Worm (Caenorhabditis elegans): ENCODE data around the gene grl-27.
A peak's percentile ranks its signal among the peaks of the same experiment; 100 is the strongest.
"Not testable (repeated sequence)": the region's sequence is repeated elsewhere in the genome, so short reads cannot be mapped to it uniquely, and the experiment has no call there.

grl-27 gene

DNA sequence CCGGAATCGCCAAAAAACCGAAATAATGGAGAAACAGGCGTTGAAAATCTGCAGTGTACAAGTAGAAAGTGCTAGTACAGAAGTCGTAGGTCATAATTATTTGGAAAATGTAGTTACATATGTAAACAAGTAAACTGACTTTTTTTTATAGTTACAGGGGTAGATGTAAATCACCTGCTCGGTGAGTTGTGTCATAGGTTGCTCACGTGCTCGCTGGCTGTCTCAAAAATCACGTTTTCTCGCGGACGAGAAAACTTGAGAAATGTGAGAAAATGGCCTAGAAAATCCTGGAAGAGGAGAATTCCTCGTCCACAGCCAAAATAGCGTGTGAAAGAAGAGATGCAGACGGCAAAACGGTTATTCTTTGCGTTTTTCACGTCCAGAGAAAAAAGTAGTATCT lies 21.4 kb upstream of the grl-27 start, which contains the start of gene srh-212:
srh-212 (minus strand) TSS at position 101 of the 400 bp plus-strand sequence.
- not testable (repeated sequence) for TF ChIP-seq skn-1, mml-1, snpc-4 (tag; optimal IDR thresholded peaks at IDR 0.05)

DNA sequence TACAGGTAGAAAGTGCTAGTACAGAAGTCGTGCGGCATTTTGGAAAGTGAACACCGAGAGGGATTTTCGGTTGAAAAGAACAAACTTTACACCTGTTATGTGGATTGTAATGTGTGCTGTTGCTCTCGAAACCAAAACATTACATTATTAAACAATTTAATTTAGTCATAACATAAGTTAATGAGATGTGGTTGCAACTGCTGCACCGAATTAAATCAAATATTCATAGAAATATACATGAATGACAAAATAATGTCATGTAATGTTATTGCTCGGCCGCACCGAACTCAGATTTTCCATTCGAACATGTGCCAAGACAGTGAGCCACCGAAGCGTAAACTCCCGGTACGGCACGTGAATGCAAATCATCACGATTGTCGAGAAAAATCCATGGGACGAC lies 19.3 kb upstream of the grl-27 start, which contains the start of gene srh-213:
srh-213 (minus strand) TSS at position 101 of the 400 bp plus-strand sequence.
- TF ChIP-seq egl-27 (tag; optimal IDR thresholded peaks at IDR 0.05): no peak
- TF ChIP-seq ceh-16 (tag; optimal IDR thresholded peaks at IDR 0.05): no peak

DNA sequence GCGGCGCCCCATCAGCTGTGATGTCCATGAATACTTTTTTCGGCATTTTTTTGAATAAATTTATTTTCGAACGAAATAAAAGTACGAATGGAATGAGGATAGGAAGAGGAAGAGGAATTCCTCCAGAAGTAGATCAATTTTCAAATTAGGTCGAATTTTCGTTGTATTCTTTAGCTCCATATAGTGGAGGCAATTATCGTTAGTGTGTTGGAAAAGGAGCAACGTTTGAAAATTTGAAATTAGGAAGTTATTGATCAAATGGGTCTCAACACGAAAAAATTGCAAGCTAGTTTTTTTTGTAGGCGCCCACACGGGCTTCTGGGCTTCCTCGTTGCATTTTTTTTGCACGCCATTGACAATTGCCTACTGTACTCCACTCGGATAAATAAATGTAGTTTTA lies 16.4 kb upstream of the grl-27 start, which contains the start of gene T22F3.12:
T22F3.12 (minus strand) TSS at position 101 of the 400 bp plus-strand sequence.
- no peak for TF ChIP-seq nhr-28 (tag; optimal IDR thresholded peaks at IDR 0.05)
- no peak for TF ChIP-seq ztf-11 (tag; optimal IDR thresholded peaks at IDR 0.05)
- no peak for TF ChIP-seq fos-1 (tag; optimal IDR thresholded peaks at IDR 0.05)
- no peak for TF ChIP-seq lsy-12 (tag; optimal IDR thresholded peaks at IDR 0.05)
- TF ChIP-seq elt-1 (tag; optimal IDR thresholded peaks at IDR 0.05): no peak
- no peak for TF ChIP-seq daf-12 (tag; optimal IDR thresholded peaks at IDR 0.05)
- no peak for TF ChIP-seq skn-1 (tag; optimal IDR thresholded peaks at IDR 0.05)
- no peak for TF ChIP-seq unc-39 (tag; optimal IDR thresholded peaks at IDR 0.05)
- no peak for TF ChIP-seq nhr-67 (tag; optimal IDR thresholded peaks at IDR 0.05)
- no peak for TF ChIP-seq ceh-82 (tag; optimal IDR thresholded peaks at IDR 0.05)
- no peak for TF ChIP-seq eor-1 (tag; optimal IDR thresholded peaks at IDR 0.05)
- no peak for TF ChIP-seq nhr-237 (tag; optimal IDR thresholded peaks at IDR 0.05)
- no peak for TF ChIP-seq fkh-10 (GFP tag; optimal IDR thresholded peaks at IDR 0.05)
- no peak for TF ChIP-seq lin-39 (tag; optimal IDR thresholded peaks at IDR 0.05)
- no peak for TF ChIP-seq mdl-1 (tag; optimal IDR thresholded peaks at IDR 0.05)
- no peak for TF ChIP-seq nfya-1 (tag; optimal IDR thresholded peaks at IDR 0.05; ENCODE audit: insufficient read depth)
- no peak for TF ChIP-seq pha-4 (tag; optimal IDR thresholded peaks at IDR 0.05)
- TF ChIP-seq elt-2 (tag; optimal IDR thresholded peaks at IDR 0.05): no peak
- TF ChIP-seq nhr-23 (tag; optimal IDR thresholded peaks at IDR 0.05): no peak

DNA sequence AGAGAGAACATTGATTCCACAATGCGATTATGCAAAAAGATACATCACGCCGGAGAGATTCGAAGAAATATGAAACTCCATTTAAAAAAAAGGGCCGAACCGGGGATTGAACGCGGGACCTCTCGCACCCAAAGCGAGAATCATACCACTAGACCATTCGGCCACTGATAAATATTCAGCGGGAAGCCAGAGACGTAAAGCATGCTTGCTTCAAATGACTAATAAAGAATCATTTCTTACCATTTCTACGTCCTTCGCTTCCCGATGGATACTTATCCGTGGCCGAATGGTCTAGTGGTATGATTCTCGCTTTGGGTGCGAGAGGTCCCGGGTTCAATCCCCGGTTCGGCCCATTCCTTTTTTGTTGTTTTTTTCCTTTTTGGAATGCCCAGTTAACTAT lies 12.6 kb upstream of the grl-27 start:
- TF ChIP-seq skn-1 (tag; optimal IDR thresholded peaks at IDR 0.05): no peak
- peak; percentile 5 for TF ChIP-seq nfya-1 (tag; optimal IDR thresholded peaks at IDR 0.05; ENCODE audit: insufficient read depth)
- no peak for TF ChIP-seq zag-1 (tag; optimal IDR thresholded peaks at IDR 0.05)
- TF ChIP-seq fkh-2 (tag; optimal IDR thresholded peaks at IDR 0.05): no peak
- TF ChIP-seq nhr-43 (tag; optimal IDR thresholded peaks at IDR 0.05; ENCODE audit: poor library complexity, severe bottlenecking): peak; percentile 60
- TF ChIP-seq aly-2 (tag; optimal IDR thresholded peaks at IDR 0.05): no peak

DNA sequence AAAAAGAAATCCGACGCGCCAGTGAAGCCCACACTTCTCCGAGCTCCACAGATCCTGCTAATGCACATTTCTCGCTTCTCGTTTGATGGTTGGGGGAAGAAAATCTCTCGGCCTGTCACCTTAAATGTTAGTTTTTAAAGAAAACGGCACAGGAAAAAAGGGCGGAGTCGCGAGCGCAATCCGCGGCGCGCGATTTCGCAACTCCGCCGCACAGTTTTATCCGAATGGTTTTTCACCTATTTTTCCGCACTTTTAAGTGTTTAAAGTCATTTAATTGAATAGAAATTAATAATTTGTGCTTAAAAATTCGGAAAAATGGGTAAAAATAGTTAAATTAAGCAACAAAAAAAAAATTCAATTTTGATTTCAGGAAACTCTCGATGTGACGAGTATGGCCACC lies 12.0 kb upstream of the grl-27 start:
- TF ChIP-seq nhr-23 (tag; optimal IDR thresholded peaks at IDR 0.05): peak; percentile 17
- peak; percentile 33 for TF ChIP-seq nfya-1 (tag; optimal IDR thresholded peaks at IDR 0.05; ENCODE audit: insufficient read depth)
- TF ChIP-seq elt-2 (tag; optimal IDR thresholded peaks at IDR 0.05): peak; percentile 20
- no peak for TF ChIP-seq nhr-76 (tag; optimal IDR thresholded peaks at IDR 0.05)
- TF ChIP-seq pqm-1 (tag; optimal IDR thresholded peaks at IDR 0.05): peak; percentile 10
- peak; percentile 24 for TF ChIP-seq pha-4 (tag; optimal IDR thresholded peaks at IDR 0.05)
- peak; percentile 1 for TF ChIP-seq nhr-43 (tag; optimal IDR thresholded peaks at IDR 0.05; ENCODE audit: poor library complexity, severe bottlenecking)
- TF ChIP-seq ceh-16 (tag; optimal IDR thresholded peaks at IDR 0.05): no peak
- TF ChIP-seq hmg-11 (tag; optimal IDR thresholded peaks at IDR 0.05): peak; percentile 11

DNA sequence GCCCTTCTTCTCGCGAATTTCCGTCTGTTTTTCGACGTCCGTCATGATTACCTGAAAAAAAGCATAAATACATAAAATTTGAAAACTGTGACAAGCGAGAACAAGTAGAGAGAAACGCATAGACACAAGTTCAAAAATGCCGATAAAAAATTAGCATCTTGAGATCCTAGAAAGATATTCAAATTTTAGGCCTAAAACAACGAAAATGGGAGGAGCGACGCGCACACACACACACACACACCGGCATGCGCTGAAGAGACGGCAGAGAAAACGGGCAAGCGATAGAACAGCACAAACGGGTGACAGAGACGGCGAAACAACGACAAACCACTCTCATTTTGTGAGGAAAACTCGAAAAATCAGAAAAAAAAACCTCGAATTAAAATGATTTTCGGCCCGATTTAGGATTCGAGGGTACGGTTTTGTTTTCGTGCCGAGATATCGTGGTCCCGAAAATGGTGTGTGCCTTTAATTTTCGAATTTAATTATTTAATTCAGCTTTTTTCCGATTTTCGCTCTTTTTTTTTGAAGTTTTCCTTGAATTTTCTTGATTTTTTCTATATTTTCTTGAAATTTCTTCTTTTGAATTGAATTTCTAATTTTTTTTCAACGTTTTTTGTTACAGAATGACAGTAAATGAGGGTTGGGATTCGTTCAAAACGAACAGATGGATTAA lies 10.5 kb upstream of the grl-27 start, which contains the start of the genes rpl-11.1 and T22F3.2:
rpl-11.1 (minus strand) TSS at position 51 of the 676 bp plus-strand sequence.
T22F3.2 (plus strand) TSS at position 626 of the 676 bp plus-strand sequence.
- TF ChIP-seq unc-62 (GFP tag; optimal IDR thresholded peaks at IDR 0.05): no peak
- TF ChIP-seq pqm-1 (tag; optimal IDR thresholded peaks at IDR 0.05): no peak
- no peak for TF ChIP-seq ztf-11 (tag; optimal IDR thresholded peaks at IDR 0.05)
- no peak for TF ChIP-seq zag-1 (tag; optimal IDR thresholded peaks at IDR 0.05)
- no peak for TF ChIP-seq jun-1 (tag; optimal IDR thresholded peaks at IDR 0.05)
- TF ChIP-seq mml-1 (tag; optimal IDR thresholded peaks at IDR 0.05): no peak
- TF ChIP-seq elt-1 (tag; optimal IDR thresholded peaks at IDR 0.05): no peak
- TF ChIP-seq unc-39 (tag; optimal IDR thresholded peaks at IDR 0.05): no peak
- no peak for TF ChIP-seq nhr-67 (tag; optimal IDR thresholded peaks at IDR 0.05)
- peak; percentile 24 for TF ChIP-seq pha-4 (tag; optimal IDR thresholded peaks at IDR 0.05)
- no peak for TF ChIP-seq ama-1 (optimal IDR thresholded peaks at IDR 0.05)
- TF ChIP-seq daf-12 (tag; optimal IDR thresholded peaks at IDR 0.05): no peak
- no peak for TF ChIP-seq nhr-23 (tag; optimal IDR thresholded peaks at IDR 0.05)
- TF ChIP-seq tbx-2 (tag; optimal IDR thresholded peaks at IDR 0.05): no peak
- TF ChIP-seq fkh-10 (GFP tag; optimal IDR thresholded peaks at IDR 0.05): no peak
- TF ChIP-seq ceh-16 (tag; optimal IDR thresholded peaks at IDR 0.05): no peak
- TF ChIP-seq nfya-1 (tag; optimal IDR thresholded peaks at IDR 0.05; ENCODE audit: insufficient read depth): peak; percentile 47
- no peak for TF ChIP-seq lsy-12 (tag; optimal IDR thresholded peaks at IDR 0.05)
- TF ChIP-seq fos-1 (tag; optimal IDR thresholded peaks at IDR 0.05): no peak
- TF ChIP-seq ceh-28 (tag; optimal IDR thresholded peaks at IDR 0.05): no peak
- TF ChIP-seq hmg-11 (tag; optimal IDR thresholded peaks at IDR 0.05): peak; percentile 25
- no peak for TF ChIP-seq ceh-9 (tag; optimal IDR thresholded peaks at IDR 0.05)
- no peak for TF ChIP-seq ceh-82 (tag; optimal IDR thresholded peaks at IDR 0.05)
- no peak for TF ChIP-seq eor-1 (tag; optimal IDR thresholded peaks at IDR 0.05)
